Worm (Caenorhabditis elegans) whole organism, L3 larva: ENCODE data around the gene pcp-5.

Experiments used
- R02D3.7 ChIP-seq: fragments of 150-350 bp; optimal IDR thresholded peaks from 2 replicates; lab custom pipeline; 2014; ENCODE audit warnings: missing biosample characterization, missing genetic modification characterization
- aly-2 ChIP-seq: fragments of 150-350 bp; optimal IDR thresholded peaks from 2 replicates; lab custom pipeline; 2014; ENCODE audit warnings: missing biosample characterization, missing genetic modification characterization
- ama-1 ChIP-seq: fragments of 150-350 bp; optimal IDR thresholded peaks from 2 replicates; lab custom pipeline; 2018
- ceh-28 ChIP-seq: fragments of 150-350 bp; optimal IDR thresholded peaks from 2 replicates; lab custom pipeline; 2014; ENCODE audit warnings: missing biosample characterization, missing genetic modification reagents, missing genetic modification characterization
- ceh-82 ChIP-seq: fragments of 150-350 bp; optimal IDR thresholded peaks from 2 replicates; lab custom pipeline; 2014; ENCODE audit warnings: missing biosample characterization, missing genetic modification characterization
- daf-12 ChIP-seq: fragments of 150-350 bp; optimal IDR thresholded peaks from 2 replicates; lab custom pipeline; 2014; ENCODE audit warnings: missing biosample characterization, missing genetic modification reagents, missing genetic modification characterization
- elt-1 ChIP-seq: fragments of 150-350 bp; optimal IDR thresholded peaks from 2 replicates; lab custom pipeline; 2014; ENCODE audit warnings: missing biosample characterization, missing genetic modification characterization
- elt-2 ChIP-seq: sonication (generic microtip); optimal IDR thresholded peaks from 2 replicates; lab custom pipeline; 2016; ENCODE audit warnings: missing genetic modification reagents, mild to moderate bottlenecking, missing genetic modification characterization, missing compliant biosample characterization
- elt-3 ChIP-seq, 3 experiments: fragments of 150-350 bp in 1 of 3; sonication (generic microtip) in 2 of 3; optimal IDR thresholded peaks; 2 replicates in 2 of 3; 4 replicates in 1 of 3; lab custom pipeline; 2014 to 2017; ENCODE audit warnings: missing biosample characterization in 3 of 3, missing genetic modification characterization in 3 of 3
- fkh-10 ChIP-seq: sonication (generic microtip); optimal IDR thresholded peaks from 2 replicates; lab custom pipeline; 2017; ENCODE audit warnings: missing biosample characterization, missing genetic modification reagents, missing genetic modification characterization
- fos-1 ChIP-seq: fragments of 150-350 bp; optimal IDR thresholded peaks from 2 replicates; lab custom pipeline; 2014; ENCODE audit warnings: missing biosample characterization, missing genetic modification characterization
- jun-1 ChIP-seq: fragments of 150-350 bp; optimal IDR thresholded peaks from 2 replicates; lab custom pipeline; 2014; ENCODE audit warnings: missing biosample characterization, missing genetic modification reagents, missing genetic modification characterization
- lin-39 ChIP-seq: fragments of 150-350 bp; optimal IDR thresholded peaks from 2 replicates; lab custom pipeline; 2018; ENCODE audit warnings: missing biosample characterization, missing genetic modification reagents, missing genetic modification characterization
- lsy-12 ChIP-seq: sonication (generic microtip); optimal IDR thresholded peaks from 2 replicates; lab custom pipeline; 2016; ENCODE audit warnings: mild to moderate bottlenecking, missing genetic modification characterization, missing compliant biosample characterization
- mdl-1 ChIP-seq: fragments of 150-350 bp; optimal IDR thresholded peaks from 2 replicates; lab custom pipeline; 2014; ENCODE audit warnings: missing biosample characterization, missing genetic modification characterization
- mml-1 ChIP-seq: fragments of 150-350 bp; sonication (generic microtip); optimal IDR thresholded peaks from 3 replicates; lab custom pipeline; 2014; ENCODE audit warnings: missing biosample characterization, missing genetic modification characterization
- nfya-1 ChIP-seq: sonication (generic microtip); optimal IDR thresholded peaks from 2 replicates; lab custom pipeline; 2017; ENCODE audit warnings: missing genetic modification characterization, mild to moderate bottlenecking, missing compliant biosample characterization, antibody characterized with exemption, moderate library complexity; ENCODE audit not compliant: insufficient read depth
- nhr-12 ChIP-seq: fragments of 150-350 bp; optimal IDR thresholded peaks from 2 replicates; lab custom pipeline; 2014; ENCODE audit warnings: missing biosample characterization, missing genetic modification characterization
- nhr-23 ChIP-seq: fragments of 150-350 bp; optimal IDR thresholded peaks from 2 replicates; lab custom pipeline; 2014; ENCODE audit warnings: missing biosample characterization, missing genetic modification reagents, missing genetic modification characterization
- nhr-25 ChIP-seq: sonication (generic microtip); optimal IDR thresholded peaks from 2 replicates; lab custom pipeline; 2017; ENCODE audit warnings: missing biosample characterization, missing genetic modification characterization
- nhr-28 ChIP-seq: fragments of 150-350 bp; optimal IDR thresholded peaks from 2 replicates; lab custom pipeline; 2014; ENCODE audit warnings: missing biosample characterization, missing genetic modification characterization
- nhr-43 ChIP-seq: sonication (generic microtip); optimal IDR thresholded peaks from 2 replicates; lab custom pipeline; 2016; ENCODE audit warnings: mild to moderate bottlenecking, missing genetic modification characterization, missing compliant biosample characterization; ENCODE audit not compliant: poor library complexity, severe bottlenecking
- nhr-67 ChIP-seq: fragments of 150-350 bp; optimal IDR thresholded peaks from 2 replicates; lab custom pipeline; 2014; ENCODE audit warnings: missing biosample characterization, missing genetic modification characterization
- nhr-76 ChIP-seq: fragments of 150-350 bp; sonication (generic microtip); optimal IDR thresholded peaks from 5 replicates; lab custom pipeline; 2014; ENCODE audit warnings: missing biosample characterization, missing genetic modification characterization
- nhr-77 ChIP-seq: fragments of 150-350 bp; optimal IDR thresholded peaks from 2 replicates; lab custom pipeline; 2014; ENCODE audit warnings: missing biosample characterization, missing genetic modification characterization
- pha-4 ChIP-seq: fragments of 150-350 bp; optimal IDR thresholded peaks from 2 replicates; lab custom pipeline; 2014; ENCODE audit warnings: missing biosample characterization, missing genetic modification reagents, missing genetic modification characterization
- sea-2 ChIP-seq: fragments of 150-350 bp; sonication (generic microtip); optimal IDR thresholded peaks from 4 replicates; lab custom pipeline; 2014; ENCODE audit warnings: missing biosample characterization, missing genetic modification reagents, missing genetic modification characterization
- skn-1 ChIP-seq: fragments of 150-350 bp; optimal IDR thresholded peaks from 2 replicates; lab custom pipeline; 2014; ENCODE audit warnings: missing biosample characterization, missing genetic modification characterization
- tbx-2 ChIP-seq: sonication (generic microtip); optimal IDR thresholded peaks from 2 replicates; lab custom pipeline; 2016; ENCODE audit warnings: mild to moderate bottlenecking, missing genetic modification characterization, missing compliant biosample characterization
- unc-62 ChIP-seq: fragments of 150-350 bp; sonication (generic microtip); optimal IDR thresholded peaks from 4 replicates; lab custom pipeline; 2014; ENCODE audit warnings: missing biosample characterization, missing genetic modification reagents, missing genetic modification characterization
- ztf-11 ChIP-seq: fragments of 150-350 bp; optimal IDR thresholded peaks from 2 replicates; lab custom pipeline; 2014; ENCODE audit warnings: missing biosample characterization, missing genetic modification characterization

Gene pcp-5

ce11 chrIII:7900733-7901132, 6.7 kb downstream of the pcp-5 start, which contains the start of gene best-24:
Gene best-24, plus strand, starts transcription at chrIII:7901033.
- no peak for TF ChIP-seq pha-4
- TF ChIP-seq nfya-1 (tag; lab: Kevin White, UChicago), result no peak

ce11 chrIII:7897733-7898132, 9.7 kb downstream of the pcp-5 start:
- peak; percentile 2 for TF ChIP-seq ceh-28 (tag; lab: Kevin White, UChicago)
- TF ChIP-seq nhr-43, result peak; percentile 57
- TF ChIP-seq nhr-25, result peak; percentile 12
- no peak for TF ChIP-seq R02D3.7 (tag; lab: Kevin White, UChicago)
- TF ChIP-seq ama-1 (lab: Kevin White, UChicago), result no peak
- TF ChIP-seq nhr-76, result peak; percentile 22
- TF ChIP-seq nhr-23 (tag; lab: Kevin White, UChicago), result peak; percentile 71
- TF ChIP-seq, all 47 proteins: peak for 5

- no peak for TF ChIP-seq sea-2 (GFP tag; lab: Kevin White, UChicago)
- no peak for TF ChIP-seq fkh-10 (GFP tag; lab: Kevin White, UChicago)
- no peak for TF ChIP-seq skn-1 (tag; lab: Kevin White, UChicago)
- TF ChIP-seq nhr-12 (tag; lab: Kevin White, UChicago), result no peak
- TF ChIP-seq lsy-12 (tag; lab: Kevin White, UChicago), result no peak
- TF ChIP-seq nhr-67 (tag; lab: Kevin White, UChicago), result no peak
- no peak for TF ChIP-seq mdl-1 (tag; lab: Kevin White, UChicago)
- TF ChIP-seq nhr-77 (tag; lab: Kevin White, UChicago), result no peak
- TF ChIP-seq, all 47 proteins: peak for 0
Observed at ce11 chrIII:7896925-7897324, 10.5 kb downstream of the pcp-5 start, which contains the start of gene ZK688.10. Gene ZK688.10, minus strand, starts transcription at chrIII:7897025.

ce11 chrIII:7894724-7895123, 12.7 kb downstream of the pcp-5 start, which contains the start of gene ZK688.4:
Gene ZK688.4, plus strand, starts transcription at chrIII:7895024.
- no peak for TF ChIP-seq fos-1 (tag; lab: Kevin White, UChicago)
- no peak for TF ChIP-seq aly-2 (tag; lab: Kevin White, UChicago)
- TF ChIP-seq mdl-1 (tag; lab: Kevin White, UChicago), result no peak
- TF ChIP-seq ceh-82 (tag; lab: Kevin White, UChicago), result no peak
- no peak for TF ChIP-seq nhr-28 (tag; lab: Kevin White, UChicago)
- no peak for TF ChIP-seq unc-62 (GFP tag; lab: Kevin White, UChicago)
- TF ChIP-seq fkh-10 (GFP tag; lab: Kevin White, UChicago), result no peak
- TF ChIP-seq ztf-11 (tag; lab: Kevin White, UChicago), result no peak
- no peak for TF ChIP-seq mml-1 (tag; lab: Kevin White, UChicago)
- TF ChIP-seq elt-2, result no peak
- no peak for TF ChIP-seq ama-1 (lab: Kevin White, UChicago)
- TF ChIP-seq nhr-76, result no peak
- TF ChIP-seq lsy-12 (tag; lab: Kevin White, UChicago), result no peak
- no peak for TF ChIP-seq skn-1 (tag; lab: Kevin White, UChicago)
- no peak for TF ChIP-seq nhr-25
- no peak for TF ChIP-seq jun-1
- TF ChIP-seq elt-3 (tag; optimal IDR thresholded peaks at IDR 0.05; lab: Kevin White, UChicago), result no peak
- no peak for TF ChIP-seq nhr-43
- no peak for TF ChIP-seq lin-39
- no peak for TF ChIP-seq elt-1

ce11 chrIII:7893224-7893623, 14.2 kb downstream of the pcp-5 start:
- TF ChIP-seq lsy-12 (tag; lab: Kevin White, UChicago), result no peak
- peak; percentile 7 for TF ChIP-seq nfya-1 (tag; lab: Kevin White, UChicago)
- TF ChIP-seq, all 47 proteins: peak for 1

- TF ChIP-seq daf-12 (tag; lab: Kevin White, UChicago), result no peak
- TF ChIP-seq nhr-43, result no peak
- TF ChIP-seq tbx-2, result no peak
- TF ChIP-seq pha-4, result peak; percentile 68
- TF ChIP-seq, all 47 proteins: peak for 1
Observed at ce11 chrIII:7892333-7892732, 15.1 kb downstream of the pcp-5 start.
